Worm (Caenorhabditis elegans) whole organism, L3 larva: ENCODE data around the gene K09H11.9.

Source experiments
- ceh-16 ChIP-seq: sonication (generic microtip); optimal IDR thresholded peaks from 2 replicates; lab custom pipeline; 2017; ENCODE audit warnings: missing biosample characterization, missing genetic modification characterization
- elt-1 ChIP-seq: fragments of 150-350 bp; optimal IDR thresholded peaks from 2 replicates; lab custom pipeline; 2014; ENCODE audit warnings: missing biosample characterization, missing genetic modification characterization
- elt-2 ChIP-seq: sonication (generic microtip); optimal IDR thresholded peaks from 2 replicates; lab custom pipeline; 2016; ENCODE audit warnings: missing genetic modification reagents, mild to moderate bottlenecking, missing genetic modification characterization, missing compliant biosample characterization
- elt-3 ChIP-seq, 3 experiments: fragments of 150-350 bp in 1 of 3; sonication (generic microtip) in 2 of 3; optimal IDR thresholded peaks; 2 replicates in 2 of 3; 4 replicates in 1 of 3; lab custom pipeline; 2014 to 2017; ENCODE audit warnings: missing biosample characterization in 3 of 3, missing genetic modification characterization in 3 of 3
- nhr-11 ChIP-seq: fragments of 150-350 bp; optimal IDR thresholded peaks from 2 replicates; lab custom pipeline; 2014; ENCODE audit warnings: missing biosample characterization, missing genetic modification characterization
- nhr-237 ChIP-seq: fragments of 150-350 bp; optimal IDR thresholded peaks from 2 replicates; lab custom pipeline; 2014; ENCODE audit warnings: missing biosample characterization, missing genetic modification characterization
- nhr-25 ChIP-seq: sonication (generic microtip); optimal IDR thresholded peaks from 2 replicates; lab custom pipeline; 2017; ENCODE audit warnings: missing biosample characterization, missing genetic modification characterization
- skn-1 ChIP-seq: fragments of 150-350 bp; optimal IDR thresholded peaks from 2 replicates; lab custom pipeline; 2014; ENCODE audit warnings: missing biosample characterization, missing genetic modification characterization
- unc-62 ChIP-seq: fragments of 150-350 bp; sonication (generic microtip); optimal IDR thresholded peaks from 4 replicates; lab custom pipeline; 2014; ENCODE audit warnings: missing biosample characterization, missing genetic modification reagents, missing genetic modification characterization
- zag-1 ChIP-seq: fragments of 150-350 bp; optimal IDR thresholded peaks from 2 replicates; lab custom pipeline; 2014; ENCODE audit warnings: missing biosample characterization, missing genetic modification characterization

DNA sequence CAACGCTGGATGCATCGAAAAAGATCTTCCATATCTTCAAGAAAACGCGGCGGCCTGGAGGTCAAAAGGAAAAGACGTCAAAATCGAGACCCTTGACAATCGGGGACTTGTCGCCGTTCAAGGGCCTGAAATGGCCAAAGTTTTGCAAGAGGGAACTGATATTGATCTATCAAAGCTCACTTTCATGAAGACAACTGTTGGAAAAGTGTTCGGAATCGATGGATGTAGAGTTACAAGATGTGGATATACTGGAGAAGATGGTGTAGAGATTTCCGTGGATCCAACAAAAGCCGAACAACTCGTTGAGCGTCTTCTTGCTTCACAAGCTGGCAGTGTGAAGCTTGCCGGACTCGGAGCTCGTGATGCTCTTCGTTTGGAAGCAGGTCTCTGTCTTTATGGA is 2.9 kb downstream of the K09H11.9 start:
- TF ChIP-seq elt-1 (tag; lab: Kevin White, UChicago) (no peak), elt-3 (tag; optimal IDR thresholded peaks at IDR 0.05; lab: Kevin White, UChicago) (no peak), skn-1 (no peak), ceh-16 (no peak), nhr-25 (tag; lab: Kevin White, UChicago) (no peak), elt-2 (tag; lab: Kevin White, UChicago) (no peak), zag-1 (tag; lab: Kevin White, UChicago) (no peak), nhr-237 (tag; lab: Kevin White, UChicago) (no peak), unc-62 (GFP tag; lab: Kevin White, UChicago) (no peak), nhr-11 (tag; lab: Kevin White, UChicago) (no peak)
